Fruit fly (Drosophila melanogaster): ENCODE results near the gene CG32755.

- peak; percentile 95 to 97 for TF ChIP-seq CTCF (optimal IDR thresholded peaks at IDR 0.05)
- TF ChIP-seq CG8478 (optimal IDR thresholded peaks at IDR 0.05): no peak
Measured at dm6 chrX:5907916-5908315, 42.1 kb upstream of the CG32755 start, which contains the start of gene CG12236.
